Fruit fly (Drosophila melanogaster): ENCODE measurements around the gene CG13711.

CG13711 gene

dm6 chr3L:4729805-4730204 lies 27.9 kb upstream of the CG13711 start:
- no peak for TF ChIP-seq Snoo (tag; optimal IDR thresholded peaks at IDR 0.05)
- TF ChIP-seq fd96Ca (GFP tag; IDR thresholded peaks at IDR 0.05) = no peak
- no peak for TF ChIP-seq CG8159 (tag; optimal IDR thresholded peaks at IDR 0.05)
- no peak for TF ChIP-seq CG13204 (GFP tag; optimal IDR thresholded peaks at IDR 0.05)
- no peak for TF ChIP-seq D1 (tag; optimal IDR thresholded peaks at IDR 0.05)
- no peak for TF ChIP-seq gl (tag; optimal IDR thresholded peaks at IDR 0.05)
- no peak for TF ChIP-seq CG12605 (GFP tag; IDR thresholded peaks at IDR 0.05)

- TF ChIP-seq CG9948 (tag; optimal IDR thresholded peaks at IDR 0.05) = peak; percentile 71
- TF ChIP-seq CG10348 (GFP tag; IDR thresholded peaks at IDR 0.05) = no peak
- peak; percentile 68 for TF ChIP-seq Pif1A (GFP tag; optimal IDR thresholded peaks at IDR 0.05)
- TF ChIP-seq D1 (tag; optimal IDR thresholded peaks at IDR 0.05) = no peak
- TF ChIP-seq CG14655 (GFP tag; optimal IDR thresholded peaks at IDR 0.05) = peak; percentile 56
- TF ChIP-seq gl (tag; optimal IDR thresholded peaks at IDR 0.05) = no peak
- TF ChIP-seq Ets98B (GFP tag; IDR thresholded peaks at IDR 0.05) = peak; percentile 35; the same call in 1 of the 2 replicates
- peak; percentile 69; the same call in 1 of the 3 replicates for TF ChIP-seq CG4496 (GFP tag; IDR thresholded peaks at IDR 0.05)
- TF ChIP-seq CG13204 (GFP tag; optimal IDR thresholded peaks at IDR 0.05) = no peak
- TF ChIP-seq CG15710 (tag; optimal IDR thresholded peaks at IDR 0.05) = peak; percentile 73
- TF ChIP-seq CG8159 (tag; optimal IDR thresholded peaks at IDR 0.05) = peak; percentile 48
- TF ChIP-seq CG32121 (GFP tag; IDR thresholded peaks at IDR 0.05) = no peak
- no peak for TF ChIP-seq fd96Ca (GFP tag; IDR thresholded peaks at IDR 0.05)
- no peak for TF ChIP-seq EcR (GFP tag; optimal IDR thresholded peaks at IDR 0.05)
- peak; percentile 36 for TF ChIP-seq CG12605 (GFP tag; IDR thresholded peaks at IDR 0.05)
- no peak for TF ChIP-seq Snoo (tag; optimal IDR thresholded peaks at IDR 0.05)
- TF ChIP-seq CG17806 (tag; optimal IDR thresholded peaks at IDR 0.05) = peak; percentile 65
- peak; percentile 69 for TF ChIP-seq CG34367 (tag; optimal IDR thresholded peaks at IDR 0.05)
- no peak for TF ChIP-seq rn (GFP tag; IDR thresholded peaks at IDR 0.05)
- peak; percentile 27 for TF ChIP-seq CG8301 (tag; optimal IDR thresholded peaks at IDR 0.05)
- TF ChIP-seq Pif1B (GFP tag; optimal IDR thresholded peaks at IDR 0.05) = peak; percentile 49
These were observed 26.0 kb upstream of the CG13711 start for dm6 chr3L:4731687-4732086.

- no peak for TF ChIP-seq CG17806 (tag; optimal IDR thresholded peaks at IDR 0.05)
- no peak for TF ChIP-seq CG12605 (GFP tag; IDR thresholded peaks at IDR 0.05)
- no peak for TF ChIP-seq CG8301 (tag; optimal IDR thresholded peaks at IDR 0.05)
- TF ChIP-seq CG14655 (GFP tag; optimal IDR thresholded peaks at IDR 0.05) = peak; percentile 14
- TF ChIP-seq Pif1B (GFP tag; optimal IDR thresholded peaks at IDR 0.05) = no peak
- no peak for TF ChIP-seq CG13204 (GFP tag; optimal IDR thresholded peaks at IDR 0.05)
- no peak for TF ChIP-seq Pif1A (GFP tag; optimal IDR thresholded peaks at IDR 0.05)
- peak; percentile 74 for TF ChIP-seq Ets98B (GFP tag; IDR thresholded peaks at IDR 0.05)
- no peak for TF ChIP-seq rn (GFP tag; IDR thresholded peaks at IDR 0.05)
- peak; percentile 76 for TF ChIP-seq CG32121 (GFP tag; IDR thresholded peaks at IDR 0.05)
- TF ChIP-seq CG15710 (tag; optimal IDR thresholded peaks at IDR 0.05) = no peak
- no peak for TF ChIP-seq Snoo (tag; optimal IDR thresholded peaks at IDR 0.05)
- no peak for TF ChIP-seq gl (tag; optimal IDR thresholded peaks at IDR 0.05)
- peak; percentile 35; the same call in 1 of the 2 replicates for TF ChIP-seq CG10348 (GFP tag; IDR thresholded peaks at IDR 0.05)
- TF ChIP-seq CG8159 (tag; optimal IDR thresholded peaks at IDR 0.05) = no peak
- peak; percentile 62; the same call in 2 of the 3 replicates for TF ChIP-seq fd96Ca (GFP tag; IDR thresholded peaks at IDR 0.05)
- no peak for TF ChIP-seq CG9948 (tag; optimal IDR thresholded peaks at IDR 0.05)
- peak; percentile 60; the same call in 1 of the 3 replicates for TF ChIP-seq CG4496 (GFP tag; IDR thresholded peaks at IDR 0.05)
- no peak for TF ChIP-seq D1 (tag; optimal IDR thresholded peaks at IDR 0.05)
These were observed 21.0 kb upstream of the CG13711 start for dm6 chr3L:4736643-4737042.

- TF ChIP-seq Pif1A (GFP tag; optimal IDR thresholded peaks at IDR 0.05) (peak; percentile 22), CG8159 (tag; optimal IDR thresholded peaks at IDR 0.05) (peak; percentile 8), CG4496 (GFP tag; IDR thresholded peaks at IDR 0.05) (0 out of 3 replicates have a peak, but pooled peaks have one; percentile 42), CG14655 (GFP tag; optimal IDR thresholded peaks at IDR 0.05) (peak; percentile 80), Pif1B (GFP tag; optimal IDR thresholded peaks at IDR 0.05) (peak; percentile 31), Ets98B (GFP tag; IDR thresholded peaks at IDR 0.05) (no peak), fd96Ca (GFP tag; IDR thresholded peaks at IDR 0.05) (0 out of 3 replicates have a peak, but pooled peaks have one; percentile 35), CG8301 (tag; optimal IDR thresholded peaks at IDR 0.05) (peak; percentile 69), CG9948 (tag; optimal IDR thresholded peaks at IDR 0.05) (peak; percentile 34), CG12605 (GFP tag; IDR thresholded peaks at IDR 0.05) (no peak)
These were observed 12.5 kb upstream of the CG13711 start for dm6 chr3L:4745143-4745542.

- peak; percentile 30 for TF ChIP-seq CG34367 (tag; optimal IDR thresholded peaks at IDR 0.05)
- TF ChIP-seq Pif1B (GFP tag; optimal IDR thresholded peaks at IDR 0.05) = no peak
- TF ChIP-seq CG13204 (GFP tag; optimal IDR thresholded peaks at IDR 0.05) = peak; percentile 84
- no peak for TF ChIP-seq CG10348 (GFP tag; IDR thresholded peaks at IDR 0.05)
- no peak; the same call in 2 of the 3 replicates for TF ChIP-seq fd96Ca (GFP tag; IDR thresholded peaks at IDR 0.05)
- no peak for TF ChIP-seq Ets98B (GFP tag; IDR thresholded peaks at IDR 0.05)
- TF ChIP-seq CG15710 (tag; optimal IDR thresholded peaks at IDR 0.05) = peak; percentile 40
- TF ChIP-seq rn (GFP tag; IDR thresholded peaks at IDR 0.05) = 0 out of 2 replicates have a peak, but pooled peaks have one; percentile 4
- no peak for TF ChIP-seq Pif1A (GFP tag; optimal IDR thresholded peaks at IDR 0.05)
- peak; percentile 37 for TF ChIP-seq CG9948 (tag; optimal IDR thresholded peaks at IDR 0.05)
- TF ChIP-seq CG12605 (GFP tag; IDR thresholded peaks at IDR 0.05) = no peak
- peak; percentile 50 for TF ChIP-seq CG17806 (tag; optimal IDR thresholded peaks at IDR 0.05)
- peak; percentile 53 for TF ChIP-seq CG8301 (tag; optimal IDR thresholded peaks at IDR 0.05)
- TF ChIP-seq CG8159 (tag; optimal IDR thresholded peaks at IDR 0.05) = peak; percentile 76
- TF ChIP-seq D1 (tag; optimal IDR thresholded peaks at IDR 0.05) = no peak
- TF ChIP-seq CG32121 (GFP tag; IDR thresholded peaks at IDR 0.05) = no peak
- TF ChIP-seq gl (tag; optimal IDR thresholded peaks at IDR 0.05) = no peak
- peak; percentile 93 for TF ChIP-seq EcR (GFP tag; optimal IDR thresholded peaks at IDR 0.05)
- peak; percentile 59 for TF ChIP-seq CG14655 (GFP tag; optimal IDR thresholded peaks at IDR 0.05)
- no peak for TF ChIP-seq CG4496 (GFP tag; IDR thresholded peaks at IDR 0.05)
- TF ChIP-seq Snoo (tag; optimal IDR thresholded peaks at IDR 0.05) = peak; percentile 23
These were observed 10.4 kb upstream of the CG13711 start for dm6 chr3L:4747119-4747851.
